Worm (Caenorhabditis elegans) whole organism, mixed stage, embryonic: ENCODE data around the gene srp-3.

Source experiments
- flh-1 ChIP-seq: fragments of 200-800 bp; sonication (Bioruptor generic); optimal IDR thresholded peaks from 2 replicates; lab custom pipeline; 2018; ENCODE audit warnings: mild to moderate bottlenecking, missing genetic modification characterization, moderate library complexity, missing compliant biosample characterization
- ham-2 ChIP-seq: fragments of 200-800 bp; sonication (Bioruptor generic); optimal IDR thresholded peaks from 2 replicates; lab custom pipeline; 2018; ENCODE audit warnings: mild to moderate bottlenecking, missing genetic modification characterization, missing compliant biosample characterization
- lsy-2 ChIP-seq: fragments of 150-350 bp; optimal IDR thresholded peaks from 2 replicates; lab custom pipeline; 2014; ENCODE audit warnings: missing biosample characterization, missing genetic modification characterization
- mab-5 ChIP-seq: fragments of 150-350 bp; optimal IDR thresholded peaks from 2 replicates; lab custom pipeline; 2014; ENCODE audit warnings: missing biosample characterization, missing genetic modification characterization
- mep-1 ChIP-seq: fragments of 150-350 bp; optimal IDR thresholded peaks from 2 replicates; lab custom pipeline; 2017; ENCODE audit warnings: missing biosample characterization, missing genetic modification reagents, missing genetic modification characterization, inconsistent platforms
- nhr-28 ChIP-seq: fragments of 150-350 bp; optimal IDR thresholded peaks from 2 replicates; lab custom pipeline; 2014; ENCODE audit warnings: missing biosample characterization, missing genetic modification characterization
- pha-4 ChIP-seq: fragments of 150-350 bp; optimal IDR thresholded peaks from 2 replicates; lab custom pipeline; 2018; ENCODE audit warnings: missing biosample characterization, missing genetic modification reagents, missing genetic modification characterization
- snpc-4 ChIP-seq: fragments of 150-350 bp; optimal IDR thresholded peaks from 2 replicates; lab custom pipeline; 2014; ENCODE audit warnings: missing biosample characterization, missing genetic modification characterization
- unc-62 ChIP-seq: fragments of 150-350 bp; optimal IDR thresholded peaks from 2 replicates; lab custom pipeline; 2014; ENCODE audit warnings: missing biosample characterization, missing genetic modification reagents, missing genetic modification characterization
- ztf-11 ChIP-seq: fragments of 150-350 bp; optimal IDR thresholded peaks from 2 replicates; lab custom pipeline; 2014; ENCODE audit warnings: missing biosample characterization, missing genetic modification characterization

ce11 chrV:1875497-1875988, 33.1 kb upstream of the srp-3 start:
- no peak for TF ChIP-seq lsy-2 (tag; lab: Kevin White, UChicago)
- no peak for TF ChIP-seq nhr-28 (tag; lab: Kevin White, UChicago)
- TF ChIP-seq mep-1 (tag; lab: Kevin White, UChicago) = no peak
- no peak for TF ChIP-seq snpc-4 (tag; lab: Kevin White, UChicago)
- no peak for TF ChIP-seq ztf-11 (tag; lab: Kevin White, UChicago)
- no peak for TF ChIP-seq pha-4 (tag; lab: Kevin White, UChicago)
- no peak for TF ChIP-seq unc-62 (GFP tag; lab: Kevin White, UChicago)
- no peak for TF ChIP-seq flh-1 (GFP tag; lab: Kevin White, UChicago)
- TF ChIP-seq mab-5 (tag; lab: Kevin White, UChicago) = no peak
- TF ChIP-seq ham-2 (GFP tag; lab: Kevin White, UChicago) = no peak
